Fruit fly (Drosophila melanogaster): ENCODE results near the gene CG3610.
A peak's percentile ranks its signal among the peaks of the same experiment; 100 is the strongest.

CG3610 gene

DNA sequence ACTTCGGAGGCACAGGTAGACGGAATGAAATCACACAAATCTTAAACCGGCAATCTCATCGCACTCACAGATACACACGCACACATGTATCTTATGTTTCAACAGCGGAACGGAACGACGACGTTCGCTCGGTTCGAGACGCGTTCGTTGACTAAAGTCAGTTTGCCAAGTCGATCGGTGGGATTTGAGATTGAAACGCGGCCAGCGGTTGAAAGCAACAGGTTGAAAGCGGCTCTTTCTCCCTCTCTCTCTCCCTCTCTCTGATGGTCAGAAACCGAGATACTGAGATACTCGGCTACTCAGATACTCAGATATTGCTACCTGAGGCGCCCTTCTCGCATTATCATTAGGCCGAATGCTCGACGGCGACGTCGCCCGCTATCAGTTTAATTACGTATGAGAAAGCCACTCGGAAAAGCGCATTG lies 8.9 kb downstream of the CG3610 start (continued):
- TF ChIP-seq exex (tag; optimal IDR thresholded peaks at IDR 0.05) (peak; percentile 17), sqz (GFP tag; optimal IDR thresholded peaks at IDR 0.05) (peak; percentile 28), CG3065 (GFP tag; optimal IDR thresholded peaks at IDR 0.05) (no peak), pnt (GFP tag; optimal IDR thresholded peaks at IDR 0.05) (no peak), Nf-YB (GFP tag; optimal IDR thresholded peaks at IDR 0.05) (peak; percentile 34), Hr51 (GFP tag; optimal IDR thresholded peaks at IDR 0.05) (peak in 1 of 2 experiments; percentile 9), nau (GFP tag; optimal IDR thresholded peaks at IDR 0.05) (peak; percentile 24), sna (GFP tag; IDR thresholded peaks at IDR 0.05; ENCODE audit: partially characterized antibody) (peak; percentile 47), CG16813 (GFP tag; IDR thresholded peaks at IDR 0.05; ENCODE audit: partially characterized antibody) (0 out of 3 replicates have a peak, but pooled peaks have one; percentile 29), Stat92E (GFP tag; optimal IDR thresholded peaks at IDR 0.05) (peak in 1 of 3 experiments; percentile 63), MTF-1 (GFP tag; optimal IDR thresholded peaks at IDR 0.05; ENCODE audit: borderline replicate concordance) (peak; percentile 17), trh (GFP tag; optimal IDR thresholded peaks at IDR 0.05) (no peak), hbn (GFP tag; IDR thresholded peaks at IDR 0.05; ENCODE audit: partially characterized antibody) (no peak), Gug (GFP tag; IDR thresholded peaks at IDR 0.05) (no peak), B-H2 (GFP tag; optimal IDR thresholded peaks at IDR 0.05) (peak; percentile 72), CG10462 (GFP tag; optimal IDR thresholded peaks at IDR 0.05) (no peak), zen (tag; optimal IDR thresholded peaks at IDR 0.05) (peak; percentile 94), zen2 (GFP tag; IDR thresholded peaks at IDR 0.05; ENCODE audit: partially characterized antibody) (peak; percentile 29; the same call in 1 of the 3 replicates), Doc2 (GFP tag; IDR thresholded peaks at IDR 0.05) (no peak), amos (GFP tag; IDR thresholded peaks at IDR 0.05; ENCODE audit: partially characterized antibody) (peak; percentile 25; the same call in 1 of the 2 replicates), CG12769 (tag; optimal IDR thresholded peaks at IDR 0.05) (peak; percentile 71), nmo (GFP tag; optimal IDR thresholded peaks at IDR 0.05) (no peak), CG2712 (tag; optimal IDR thresholded peaks at IDR 0.05) (no peak), CG11723 (GFP tag; optimal IDR thresholded peaks at IDR 0.05) (peak; percentile 53), unpg (GFP tag; optimal IDR thresholded peaks at IDR 0.05) (peak; percentile 36), CG14965 (GFP tag; optimal IDR thresholded peaks at IDR 0.05; ENCODE audit: borderline replicate concordance) (no peak), ap (GFP tag; IDR thresholded peaks at IDR 0.05) (no peak), sd (tag; optimal IDR thresholded peaks at IDR 0.05) (peak; percentile 26), chinmo (GFP tag; IDR thresholded peaks at IDR 0.05; ENCODE audit: partially characterized antibody) (peak; percentile 89; the same call in 2 of the 4 replicates), ase (GFP tag; IDR thresholded peaks at IDR 0.05) (no peak), CG9437 (GFP tag; optimal IDR thresholded peaks at IDR 0.05) (no peak), sob (GFP tag; IDR thresholded peaks at IDR 0.05) (peak; percentile 71; the same call in 1 of the 2 replicates), stwl (tag; optimal IDR thresholded peaks at IDR 0.05) (peak; percentile 16), CG9817 (tag; optimal IDR thresholded peaks at IDR 0.05) (no peak), CG15073 (GFP tag; optimal IDR thresholded peaks at IDR 0.05) (no peak), fd64A (GFP tag; optimal IDR thresholded peaks at IDR 0.05) (peak; percentile 44), Taf1 (GFP tag; IDR thresholded peaks at IDR 0.05) (no peak), ERR (GFP tag; optimal IDR thresholded peaks at IDR 0.05) (peak; percentile 9), Atf-2 (GFP tag; optimal IDR thresholded peaks at IDR 0.05) (no peak), CG18764 (GFP tag; optimal IDR thresholded peaks at IDR 0.05) (no peak), vvl (GFP tag; IDR thresholded peaks at IDR 0.05) (0 out of 2 replicates have a peak, but pooled peaks have one; percentile 84), org-1 (GFP tag; optimal IDR thresholded peaks at IDR 0.05) (peak; percentile 9), Fer1 (GFP tag; optimal IDR thresholded peaks at IDR 0.05) (peak; percentile 88), CG12391 (tag; optimal IDR thresholded peaks at IDR 0.05) (peak; percentile 33), CG11247 (GFP tag; IDR thresholded peaks at IDR 0.05) (no peak), ATbp (GFP tag; optimal IDR thresholded peaks at IDR 0.05) (peak; percentile 8), ara (GFP tag; IDR thresholded peaks at IDR 0.05) (peak; percentile 39; the same call in 1 of the 2 replicates), Ravus (GFP tag; IDR thresholded peaks at IDR 0.05) (no peak), Hey (tag; optimal IDR thresholded peaks at IDR 0.05) (peak; percentile 38)
